Worm (Caenorhabditis elegans) whole organism, young adult: ENCODE data around the gene F54H12.7.

Experiments used
- B0035.1 ChIP-seq: sonication (generic microtip); optimal IDR thresholded peaks from 2 replicates; lab custom pipeline; 2016; ENCODE audit warnings: missing genetic modification characterization, mild to moderate bottlenecking, missing compliant biosample characterization, missing genotype, missing genetic modification reagents
- C06A6.2 ChIP-seq: fragments of 200-800 bp; sonication (Bioruptor generic); conservative IDR thresholded peaks from 2 replicates; pipeline ENCODE4 v1.3.6; 2022; ENCODE audit warnings: missing genetic modification characterization, missing compliant biosample characterization
- C17E4.6 ChIP-seq: fragments of 200-800 bp; sonication (Bioruptor generic); IDR thresholded peaks from 2 replicates; pipeline ENCODE4 v1.3.6; 2022; ENCODE audit warnings: missing genetic modification reagents, missing genetic modification characterization, missing compliant biosample characterization
- F39B2.1 ChIP-seq: fragments of 200-800 bp; sonication (Bioruptor generic); IDR thresholded peaks from 2 replicates; pipeline ENCODE4 v1.3.6; 2022; ENCODE audit warnings: missing genetic modification reagents, missing genetic modification characterization, missing compliant biosample characterization
- F52B5.7 ChIP-seq: sonication (generic microtip); optimal IDR thresholded peaks from 2 replicates; lab custom pipeline; 2016; ENCODE audit warnings: mild to moderate bottlenecking, missing genetic modification characterization, missing compliant biosample characterization
- F55B11.4 ChIP-seq: sonication (generic microtip); optimal IDR thresholded peaks from 2 replicates; lab custom pipeline; 2016; ENCODE audit warnings: missing compliant biosample characterization, missing genetic modification characterization, borderline replicate concordance; ENCODE audit not compliant: insufficient read depth
- T07F8.4 ChIP-seq: sonication (generic microtip); optimal IDR thresholded peaks from 2 replicates; lab custom pipeline; 2016; ENCODE audit warnings: mild to moderate bottlenecking, missing genetic modification characterization, moderate library complexity, missing compliant biosample characterization
- Y56A3A.18 ChIP-seq: fragments of 200-800 bp; sonication (Bioruptor generic); IDR thresholded peaks from 2 replicates; pipeline ENCODE4 v1.3.6; 2022; ENCODE audit warnings: missing genetic modification reagents, missing genetic modification characterization, missing compliant biosample characterization
- Y95B8A.8 ChIP-seq: fragments of 200-800 bp; sonication (Bioruptor generic); IDR thresholded peaks from 2 replicates; pipeline ENCODE4 v1.3.6; 2022; ENCODE audit warnings: missing genetic modification reagents, missing genetic modification characterization, missing compliant biosample characterization
- akir-1 ChIP-seq: fragments of 200-800 bp; sonication (Bioruptor generic); optimal IDR thresholded peaks from 2 replicates; lab custom pipeline; 2018; ENCODE audit warnings: mild to moderate bottlenecking, missing genetic modification characterization, moderate library complexity, missing compliant biosample characterization
- aptf-3 ChIP-seq: fragments of 200-800 bp; sonication (Bioruptor generic); IDR thresholded peaks from 2 replicates; pipeline ENCODE4 v1.3.6; 2022; ENCODE audit warnings: missing genetic modification characterization, missing compliant biosample characterization
- attf-6 ChIP-seq: fragments of 200-800 bp; sonication (Bioruptor generic); IDR thresholded peaks from 2 replicates; pipeline ENCODE4 v1.3.6; 2022; ENCODE audit warnings: missing genetic modification reagents, missing genetic modification characterization, missing compliant biosample characterization
- bed-1 ChIP-seq: fragments of 200-800 bp; sonication (Bioruptor generic); IDR thresholded peaks from 2 replicates; pipeline ENCODE4 v1.3.6; 2022; ENCODE audit warnings: missing genetic modification reagents, missing genetic modification characterization, missing compliant biosample characterization
- cebp-1 ChIP-seq, 2 experiments: fragments of 200-800 bp in 1 of 2; sonication (Bioruptor generic) in 1 of 2; sonication (generic microtip) in 1 of 2; IDR thresholded peaks in 1 of 2; optimal IDR thresholded peaks in 1 of 2; 2 replicates each; pipeline versions ENCODE4 v1.3.6 to Lab custom; 2017 to 2022; ENCODE audit warnings: missing compliant biosample characterization in 2 of 2, missing genetic modification characterization in 2 of 2, mild to moderate bottlenecking in 1 of 2, missing genetic modification reagents in 1 of 2, moderate library complexity in 1 of 2
- ceh-27 ChIP-seq: fragments of 200-800 bp; sonication (Bioruptor generic); optimal IDR thresholded peaks from 2 replicates; lab custom pipeline; 2018; ENCODE audit warnings: mild to moderate bottlenecking, missing genetic modification characterization, moderate library complexity, missing compliant biosample characterization
- ceh-58 ChIP-seq: fragments of 200-800 bp; sonication (Bioruptor generic); IDR thresholded peaks from 2 replicates; pipeline ENCODE4 v1.3.6; 2022; ENCODE audit warnings: missing genetic modification characterization, missing compliant biosample characterization
- chd-7 ChIP-seq: sonication (generic microtip); optimal IDR thresholded peaks from 2 replicates; lab custom pipeline; 2016; ENCODE audit warnings: mild to moderate bottlenecking, missing genetic modification characterization, moderate library complexity, missing compliant biosample characterization
- die-1 ChIP-seq: sonication (generic microtip); optimal IDR thresholded peaks from 2 replicates; lab custom pipeline; 2016; ENCODE audit warnings: missing genotype, mild to moderate bottlenecking, missing genetic modification characterization, missing compliant biosample characterization
- egl-44 ChIP-seq: fragments of 200-800 bp; sonication (Bioruptor generic); IDR thresholded peaks from 2 replicates; pipeline ENCODE4 v1.3.6; 2022; ENCODE audit warnings: missing genetic modification reagents, missing genetic modification characterization, missing compliant biosample characterization
- ekl-4 ChIP-seq: fragments of 200-800 bp; sonication (Bioruptor generic); IDR thresholded peaks from 2 replicates; pipeline ENCODE4 v1.3.6; 2022; ENCODE audit warnings: missing genetic modification reagents, missing genetic modification characterization, missing compliant biosample characterization
- ets-4 ChIP-seq: fragments of 200-800 bp; sonication (Bioruptor generic); optimal IDR thresholded peaks from 2 replicates; lab custom pipeline; 2018; ENCODE audit warnings: mild to moderate bottlenecking, missing genetic modification characterization, missing compliant biosample characterization
- hlh-12 ChIP-seq: sonication (generic microtip); optimal IDR thresholded peaks from 2 replicates; lab custom pipeline; 2016; ENCODE audit warnings: missing genetic modification characterization, missing compliant biosample characterization
- hmg-1.2 ChIP-seq: fragments of 200-800 bp; sonication (Bioruptor generic); IDR thresholded peaks from 2 replicates; pipeline ENCODE4 v1.3.6; 2022; ENCODE audit warnings: missing genetic modification reagents, missing genetic modification characterization, missing compliant biosample characterization
- hmg-20 ChIP-seq: fragments of 200-800 bp; sonication (Bioruptor generic); IDR thresholded peaks from 2 replicates; pipeline ENCODE4 v1.3.6; 2022; ENCODE audit warnings: missing genetic modification reagents, missing genetic modification characterization, missing compliant biosample characterization
- hrde-1 ChIP-seq: sonication (generic microtip); optimal IDR thresholded peaks from 2 replicates; lab custom pipeline; 2016; ENCODE audit warnings: missing genetic modification characterization, mild to moderate bottlenecking, missing compliant biosample characterization, moderate library complexity, missing genotype, missing genetic modification reagents, borderline replicate concordance
- lag-1 ChIP-seq: fragments of 200-800 bp; sonication (Bioruptor generic); IDR thresholded peaks from 2 replicates; pipeline ENCODE4 v1.3.6; 2022; ENCODE audit warnings: missing genetic modification reagents, missing genetic modification characterization, missing compliant biosample characterization
- lsl-1 ChIP-seq: fragments of 200-800 bp; sonication (Bioruptor generic); optimal IDR thresholded peaks from 2 replicates; lab custom pipeline; 2018; ENCODE audit warnings: mild to moderate bottlenecking, missing genetic modification characterization, moderate library complexity, missing compliant biosample characterization
- madf-10 ChIP-seq: sonication (generic microtip); optimal IDR thresholded peaks from 2 replicates; lab custom pipeline; 2016; ENCODE audit warnings: mild to moderate bottlenecking, missing genetic modification characterization, missing compliant biosample characterization
- madf-3 ChIP-seq: fragments of 200-800 bp; sonication (Bioruptor generic); IDR thresholded peaks from 2 replicates; pipeline ENCODE4 v1.3.6; 2022; ENCODE audit warnings: missing genetic modification reagents, missing genetic modification characterization, missing compliant biosample characterization
- madf-6 ChIP-seq: fragments of 200-800 bp; sonication (Bioruptor generic); IDR thresholded peaks from 2 replicates; pipeline ENCODE4 v1.3.6; 2022; ENCODE audit warnings: missing genetic modification reagents, missing genetic modification characterization, missing compliant biosample characterization
- mcd-1 ChIP-seq: fragments of 200-800 bp; sonication (Bioruptor generic); IDR thresholded peaks from 2 replicates; pipeline ENCODE4 v1.3.6; 2022; ENCODE audit warnings: missing genetic modification reagents, missing genetic modification characterization, missing compliant biosample characterization
- nfya-2 ChIP-seq: fragments of 200-800 bp; sonication (Bioruptor generic); IDR thresholded peaks from 2 replicates; pipeline ENCODE4 v1.3.6; 2022; ENCODE audit warnings: missing genetic modification reagents, missing genetic modification characterization, missing compliant biosample characterization
- nfyb-1 ChIP-seq: fragments of 200-800 bp; sonication (Bioruptor generic); IDR thresholded peaks from 2 replicates; pipeline ENCODE4 v1.3.6; 2022; ENCODE audit warnings: missing genetic modification reagents, missing genetic modification characterization, missing compliant biosample characterization
- nhr-27 ChIP-seq: fragments of 200-800 bp; sonication (Bioruptor generic); optimal IDR thresholded peaks from 2 replicates; lab custom pipeline; 2018; ENCODE audit warnings: mild to moderate bottlenecking, missing genetic modification characterization, moderate library complexity, missing compliant biosample characterization
- nhr-90 ChIP-seq: sonication (generic microtip); optimal IDR thresholded peaks from 2 replicates; lab custom pipeline; 2016; ENCODE audit warnings: missing genotype, mild to moderate bottlenecking, missing genetic modification characterization, missing compliant biosample characterization
- pha-4 ChIP-seq: fragments of 150-350 bp; sonication (generic microtip); optimal IDR thresholded peaks from 2 replicates; lab custom pipeline; 2014; ENCODE audit warnings: missing biosample characterization, missing genetic modification reagents, missing genetic modification characterization
- sea-2 ChIP-seq: fragments of 200-800 bp; sonication (Bioruptor generic); IDR thresholded peaks from 2 replicates; pipeline ENCODE4 v1.3.6; 2022; ENCODE audit warnings: missing genetic modification characterization, missing compliant biosample characterization
- snpc-1.3 ChIP-seq: sonication (generic microtip); optimal IDR thresholded peaks from 2 replicates; lab custom pipeline; 2017; ENCODE audit warnings: missing genetic modification characterization, mild to moderate bottlenecking, missing compliant biosample characterization, antibody characterized with exemption, moderate library complexity, missing genotype, missing genetic modification reagents; ENCODE audit not compliant: insufficient read depth
- snpc-3.4 ChIP-seq: sonication (generic microtip); optimal IDR thresholded peaks from 2 replicates; lab custom pipeline; 2017; ENCODE audit warnings: missing genetic modification characterization, mild to moderate bottlenecking, missing compliant biosample characterization, antibody characterized with exemption, moderate library complexity, missing genotype, missing genetic modification reagents
- snpc-4 ChIP-seq, 5 experiments: fragments of 150-350 bp in 1 of 5; sonication (generic microtip) in 4 of 5; optimal IDR thresholded peaks; 2 replicates each; lab custom pipeline; 2014 to 2018; ENCODE audit warnings: missing genetic modification characterization in 5 of 5, missing biosample characterization in 3 of 5, antibody characterized with exemption in 2 of 5, mild to moderate bottlenecking in 2 of 5, missing compliant biosample characterization in 2 of 5, missing genotype in 2 of 5, moderate library complexity in 2 of 5, missing genetic modification reagents in 1 of 5
- tlf-1 ChIP-seq: fragments of 200-800 bp; sonication (Bioruptor generic); optimal IDR thresholded peaks from 2 replicates; lab custom pipeline; 2018; ENCODE audit warnings: mild to moderate bottlenecking, missing genetic modification characterization, missing compliant biosample characterization
- unc-130 ChIP-seq: sonication (generic microtip); optimal IDR thresholded peaks from 2 replicates; lab custom pipeline; 2016; ENCODE audit warnings: missing genetic modification reagents, missing genetic modification characterization, missing compliant biosample characterization
- zim-3 ChIP-seq: sonication (generic microtip); optimal IDR thresholded peaks from 2 replicates; lab custom pipeline; 2017; ENCODE audit warnings: mild to moderate bottlenecking, missing genetic modification characterization, moderate library complexity, missing compliant biosample characterization
- ztf-26 ChIP-seq: sonication (generic microtip); optimal IDR thresholded peaks from 2 replicates; lab custom pipeline; 2017; ENCODE audit warnings: missing genetic modification characterization, missing compliant biosample characterization

The F54H12.7 gene

ce11 chrIII:7973968-7974607 lies 4.9 kb downstream of the F54H12.7 start (continued):
- TF ChIP-seq aptf-3 (GFP tag; lab: Robert Waterston, UW) (no peak), die-1 (tag; lab: Kevin White, UChicago) (no peak), snpc-1.3 (tag; lab: Kevin White, UChicago) (no peak), sea-2 (GFP tag; lab: Robert Waterston, UW) (no peak), B0035.1 (tag; lab: Kevin White, UChicago) (no peak), lsl-1 (GFP tag; lab: Kevin White, UChicago) (peak; percentile 6), ceh-27 (no peak), ets-4 (peak; percentile 61), pha-4 (tag; lab: Kevin White, UChicago) (peak; percentile 65), mcd-1 (GFP tag; lab: Robert Waterston, UW) (peak; percentile 15; the same call in 1 of the 2 replicates), nhr-27 (no peak), nfyb-1 (GFP tag; lab: Robert Waterston, UW) (peak; percentile 40; the same call in 1 of the 2 replicates), egl-44 (GFP tag; lab: Robert Waterston, UW) (no peak), hlh-12 (tag; lab: Kevin White, UChicago) (no peak)
- TF ChIP-seq, all 124 proteins: peak for 11

ce11 chrIII:7977224-7977623 lies 8.1 kb downstream of the F54H12.7 start:
- no peak for TF ChIP-seq T07F8.4 (tag; lab: Kevin White, UChicago)
- TF ChIP-seq ceh-58 (GFP tag; lab: Robert Waterston, UW) = no peak
- TF ChIP-seq C06A6.2 (GFP tag; lab: Robert Waterston, UW) = no peak
- TF ChIP-seq F55B11.4 (tag; lab: Kevin White, UChicago) = no peak
- peak; percentile 6 for TF ChIP-seq unc-130 (GFP tag; lab: Kevin White, UChicago)
- peak; percentile 6 for TF ChIP-seq die-1 (tag; lab: Kevin White, UChicago)
- TF ChIP-seq hmg-20 (GFP tag; lab: Robert Waterston, UW) = no peak
- peak; percentile 90 for TF ChIP-seq hrde-1 (tag; lab: Kevin White, UChicago)
- TF ChIP-seq Y95B8A.8 (GFP tag; lab: Robert Waterston, UW) = peak; percentile 63; the same call in 1 of the 2 replicates
- TF ChIP-seq snpc-3.4 (tag; lab: Kevin White, UChicago) = peak; percentile 10
- 0 out of 2 replicates have a peak, but pooled peaks have one; percentile 43 for TF ChIP-seq cebp-1 (GFP tag; IDR thresholded peaks at IDR 0.05; lab: Robert Waterston, UW)
- TF ChIP-seq cebp-1 (tag; optimal IDR thresholded peaks at IDR 0.05; lab: Kevin White, UChicago) = peak; percentile 49
- TF ChIP-seq madf-10 (tag; lab: Kevin White, UChicago) = peak; percentile 7
- no peak for TF ChIP-seq akir-1 (GFP tag; lab: Kevin White, UChicago)
- peak; percentile 56; the same call in 1 of the 2 replicates for TF ChIP-seq madf-6 (GFP tag; lab: Robert Waterston, UW)
- 0 out of 2 replicates have a peak, but pooled peaks have one; percentile 9 for TF ChIP-seq attf-6 (GFP tag; lab: Robert Waterston, UW)
- no peak for TF ChIP-seq nfya-2
- TF ChIP-seq madf-3 (GFP tag; lab: Robert Waterston, UW) = 0 out of 2 replicates have a peak, but pooled peaks have one; percentile 4
- TF ChIP-seq ztf-26 (tag; lab: Kevin White, UChicago) = no peak
- TF ChIP-seq nhr-90 = no peak
- peak; percentile 79 for TF ChIP-seq F52B5.7 (tag; lab: Kevin White, UChicago)
- no peak for TF ChIP-seq snpc-4 (GFP tag; optimal IDR thresholded peaks at IDR 0.05; lab: Kevin White, UChicago)
- peak in 1 of 4 experiments; percentile 22 for TF ChIP-seq snpc-4 (tag; optimal IDR thresholded peaks at IDR 0.05; lab: Kevin White, UChicago)
- TF ChIP-seq Y56A3A.18 (GFP tag; lab: Robert Waterston, UW) = peak; percentile 29; the same call in 1 of the 2 replicates
- TF ChIP-seq tlf-1 (GFP tag; lab: Kevin White, UChicago) = peak; percentile 27
- TF ChIP-seq zim-3 = peak; percentile 20
- TF ChIP-seq lag-1 (GFP tag; lab: Robert Waterston, UW) = no peak
- peak; percentile 12; the same call in 1 of the 2 replicates for TF ChIP-seq hmg-1.2 (GFP tag; lab: Robert Waterston, UW)
- TF ChIP-seq hlh-12 (tag; lab: Kevin White, UChicago) = no peak
- peak; percentile 63 for TF ChIP-seq nfyb-1 (GFP tag; lab: Robert Waterston, UW)
- no peak for TF ChIP-seq F39B2.1 (GFP tag; lab: Robert Waterston, UW)
- no peak for TF ChIP-seq bed-1 (GFP tag; lab: Robert Waterston, UW)
- peak; percentile 36; the same call in 1 of the 2 replicates for TF ChIP-seq ekl-4 (GFP tag; lab: Robert Waterston, UW)
- peak; percentile 61 for TF ChIP-seq chd-7 (tag; lab: Kevin White, UChicago)
- 0 out of 2 replicates have a peak, but pooled peaks have one; percentile 32 for TF ChIP-seq C17E4.6 (GFP tag; lab: Robert Waterston, UW)
